Fruit fly (Drosophila melanogaster) whole organism, embryonic: Measurements from ENCODE around the gene CG17300.

Experiments
- Atf6 ChIP-seq: fragments of 200-800 bp; sonication (Bioruptor generic); IDR thresholded peaks from 2 replicates; pipeline ENCODE4 v1.3.6; 2022; ENCODE audit warnings: missing biosample characterization, missing genetic modification characterization
- B-H2 ChIP-seq: fragments of 200-800 bp; sonication (Bioruptor generic); optimal IDR thresholded peaks from 2 replicates; lab custom pipeline; 2018; ENCODE audit warnings: missing biosample characterization, mild to moderate bottlenecking, missing genetic modification characterization
- BtbVII ChIP-seq: fragments of 200-800 bp; sonication (Bioruptor generic); optimal IDR thresholded peaks from 3 replicates; lab custom pipeline; 2017; ENCODE audit warnings: missing biosample characterization, mild to moderate bottlenecking, missing genetic modification characterization
- CG10209 ChIP-seq: fragments of 200-800 bp; sonication (Bioruptor generic); optimal IDR thresholded peaks from 3 replicates; lab custom pipeline; 2017; ENCODE audit warnings: missing biosample characterization, mild to moderate bottlenecking, missing genetic modification characterization, missing genetic modification reagents
- CG12155 ChIP-seq: fragments of 200-800 bp; sonication (Bioruptor generic); optimal IDR thresholded peaks from 3 replicates; lab custom pipeline; 2016; ENCODE audit warnings: missing biosample characterization, missing genetic modification characterization
- CG12391 ChIP-seq: fragments of 200-800 bp; sonication (Bioruptor generic); optimal IDR thresholded peaks from 3 replicates; lab custom pipeline; 2018; ENCODE audit warnings: missing biosample characterization, mild to moderate bottlenecking, missing genetic modification characterization, moderate library complexity
- CG13775 ChIP-seq: fragments of 200-800 bp; sonication (Bioruptor generic); optimal IDR thresholded peaks from 3 replicates; lab custom pipeline; 2017; ENCODE audit warnings: missing biosample characterization, mild to moderate bottlenecking, missing genetic modification characterization
- CG13894 ChIP-seq: fragments of 200-800 bp; sonication (Bioruptor generic); optimal IDR thresholded peaks from 3 replicates; lab custom pipeline; 2018; ENCODE audit warnings: missing biosample characterization, mild to moderate bottlenecking, missing genetic modification characterization, moderate library complexity
- CG14667 ChIP-seq: fragments of 200-800 bp; sonication (Bioruptor generic); IDR thresholded peaks from 2 replicates; pipeline ENCODE4 v1.3.6; 2022; ENCODE audit warnings: missing biosample characterization, missing genetic modification characterization
- CG14710 ChIP-seq: fragments of 200-800 bp; sonication (Bioruptor generic); optimal IDR thresholded peaks from 3 replicates; lab custom pipeline; 2019; ENCODE audit warnings: missing biosample characterization, mild to moderate bottlenecking, missing genetic modification characterization, moderate library complexity
- CG15514 ChIP-seq: fragments of 200-800 bp; sonication (Bioruptor generic); optimal IDR thresholded peaks from 3 replicates; lab custom pipeline; 2017; ENCODE audit warnings: missing biosample characterization, missing genetic modification characterization, mild to moderate bottlenecking, moderate library complexity, missing genetic modification reagents
- CG18599 ChIP-seq: fragments of 200-800 bp; sonication (Bioruptor generic); optimal IDR thresholded peaks from 3 replicates; lab custom pipeline; 2017; ENCODE audit warnings: missing biosample characterization, missing genetic modification characterization, mild to moderate bottlenecking, moderate library complexity, missing genetic modification reagents
- CG34376 ChIP-seq: fragments of 200-800 bp; sonication (Bioruptor generic); optimal IDR thresholded peaks from 2 replicates; lab custom pipeline; 2018; ENCODE audit warnings: missing biosample characterization, mild to moderate bottlenecking, missing genetic modification characterization
- CG3847 ChIP-seq: fragments of 200-800 bp; sonication (Bioruptor generic); IDR thresholded peaks from 2 replicates; pipeline ENCODE4 v1.3.6; 2022; ENCODE audit warnings: missing biosample characterization, missing genetic modification characterization
- CG3995 ChIP-seq: fragments of 200-800 bp; sonication (Bioruptor generic); optimal IDR thresholded peaks from 3 replicates; lab custom pipeline; 2016; ENCODE audit warnings: missing biosample characterization, missing genetic modification characterization
- CG43689 ChIP-seq: fragments of 200-800 bp; sonication (Bioruptor generic); IDR thresholded peaks from 2 replicates; pipeline ENCODE4 v1.3.6; 2022; ENCODE audit warnings: missing biosample characterization, missing genetic modification characterization
- CG4820 ChIP-seq: fragments of 200-800 bp; sonication (Bioruptor generic); optimal IDR thresholded peaks from 3 replicates; lab custom pipeline; 2016; ENCODE audit warnings: missing biosample characterization, missing genetic modification characterization
- CG5953 ChIP-seq: fragments of 200-800 bp; sonication (Bioruptor generic); IDR thresholded peaks from 2 replicates; pipeline ENCODE4 v1.3.6; 2022; ENCODE audit warnings: missing biosample characterization, missing genetic modification characterization
- CG7963 ChIP-seq: fragments of 200-800 bp; sonication (Bioruptor generic); IDR thresholded peaks from 3 replicates; pipeline ENCODE4 v1.3.6; 2022; ENCODE audit warnings: missing biosample characterization, missing genetic modification characterization; ENCODE audit not compliant: partially characterized antibody
- CG7987 ChIP-seq: fragments of 200-800 bp; sonication (Bioruptor generic); optimal IDR thresholded peaks from 2 replicates; lab custom pipeline; 2018; ENCODE audit warnings: missing biosample characterization, mild to moderate bottlenecking, missing genetic modification characterization, moderate library complexity
- CG8290 ChIP-seq, 3 experiments: fragments of 200-800 bp; sonication (Bioruptor generic); optimal IDR thresholded peaks; 2 replicates each; lab custom pipeline; 2016 to 2019; ENCODE audit warnings: missing biosample characterization in 3 of 3, missing genetic modification characterization in 3 of 3, mild to moderate bottlenecking in 2 of 3, moderate library complexity in 1 of 3
- CG8359 ChIP-seq: fragments of 200-800 bp; sonication (Bioruptor generic); optimal IDR thresholded peaks from 2 replicates; lab custom pipeline; 2017; ENCODE audit warnings: missing biosample characterization, mild to moderate bottlenecking, missing genetic modification characterization, borderline replicate concordance
- CG9817 ChIP-seq: fragments of 200-800 bp; sonication (Bioruptor generic); optimal IDR thresholded peaks from 2 replicates; lab custom pipeline; 2018; ENCODE audit warnings: missing biosample characterization, mild to moderate bottlenecking, missing genetic modification characterization, moderate library complexity
- CG9876 ChIP-seq: fragments of 200-800 bp; sonication (Bioruptor generic); optimal IDR thresholded peaks from 2 replicates; lab custom pipeline; 2016; ENCODE audit warnings: missing biosample characterization, missing genetic modification characterization
- Deaf1 ChIP-seq: fragments of 200-800 bp; optimal IDR thresholded peaks from 3 replicates; lab custom pipeline; 2019; ENCODE audit warnings: missing biosample characterization, mild to moderate bottlenecking, missing genetic modification characterization, moderate library complexity
- Dll ChIP-seq: fragments of 200-800 bp; sonication (Bioruptor generic); IDR thresholded peaks from 4 replicates; pipeline ENCODE4 v1.3.6; 2022; ENCODE audit warnings: missing biosample characterization, missing genetic modification characterization; ENCODE audit not compliant: partially characterized antibody
- E2f1 ChIP-seq: fragments of 200-800 bp; sonication (Bioruptor generic); IDR thresholded peaks from 2 replicates; pipeline ENCODE4 v1.3.6; 2022; ENCODE audit warnings: missing biosample characterization, missing genetic modification characterization
- E2f2 ChIP-seq: fragments of 200-800 bp; sonication (Bioruptor generic); IDR thresholded peaks from 2 replicates; pipeline ENCODE4 v1.3.6; 2022; ENCODE audit warnings: missing biosample characterization, missing genetic modification characterization
- Ets97D ChIP-seq: fragments of 200-800 bp; sonication (Bioruptor generic); optimal IDR thresholded peaks from 3 replicates; lab custom pipeline; 2016; ENCODE audit warnings: missing biosample characterization, missing genetic modification characterization
- Hey ChIP-seq: fragments of 200-800 bp; sonication (Bioruptor generic); optimal IDR thresholded peaks from 3 replicates; lab custom pipeline; 2018; ENCODE audit warnings: missing biosample characterization, mild to moderate bottlenecking, missing genetic modification characterization
- Lpt ChIP-seq: fragments of >200 bp; optimal IDR thresholded peaks from 2 replicates; lab custom pipeline; 2018; ENCODE audit warnings: missing biosample characterization, missing genetic modification characterization
- MBD-R2 ChIP-seq: fragments of 200-800 bp; sonication (Bioruptor generic); IDR thresholded peaks from 2 replicates; pipeline ENCODE4 v1.3.6; 2022; ENCODE audit warnings: missing biosample characterization, missing genetic modification characterization
- MESR4 ChIP-seq: fragments of 200-800 bp; sonication (Bioruptor generic); optimal IDR thresholded peaks from 2 replicates; lab custom pipeline; 2018; ENCODE audit warnings: missing biosample characterization, mild to moderate bottlenecking, missing genetic modification characterization, moderate library complexity
- Mes4 ChIP-seq: fragments of 200-800 bp; sonication (Bioruptor generic); optimal IDR thresholded peaks from 2 replicates; lab custom pipeline; 2016; ENCODE audit warnings: missing biosample characterization, missing genetic modification characterization
- Nf-YB ChIP-seq: fragments of 200-800 bp; sonication (Bioruptor generic); optimal IDR thresholded peaks from 3 replicates; lab custom pipeline; 2019; ENCODE audit warnings: missing biosample characterization, mild to moderate bottlenecking, missing genetic modification characterization, moderate library complexity
- Optix ChIP-seq: fragments of 200-800 bp; sonication (Bioruptor generic); IDR thresholded peaks from 3 replicates; pipeline ENCODE4 v1.3.6; 2022; ENCODE audit warnings: missing biosample characterization, missing genetic modification characterization
- Sry-δ ChIP-seq: fragments of 200-800 bp; sonication (Bioruptor generic); optimal IDR thresholded peaks from 2 replicates; lab custom pipeline; 2016; ENCODE audit warnings: missing biosample characterization, missing genetic modification characterization
- YL-1 ChIP-seq: fragments of 200-800 bp; sonication (Bioruptor generic); optimal IDR thresholded peaks from 3 replicates; lab custom pipeline; 2017; ENCODE audit warnings: missing biosample characterization, mild to moderate bottlenecking, missing genetic modification characterization
- ac ChIP-seq: fragments of 200-800 bp; sonication (Bioruptor generic); optimal IDR thresholded peaks from 3 replicates; lab custom pipeline; 2017; ENCODE audit warnings: missing biosample characterization, mild to moderate bottlenecking, missing genetic modification characterization
- cato ChIP-seq: fragments of 200-800 bp; sonication (Bioruptor generic); optimal IDR thresholded peaks from 2 replicates; lab custom pipeline; 2016; ENCODE audit warnings: missing biosample characterization, missing genetic modification characterization, borderline replicate concordance
- dimm ChIP-seq: fragments of 200-800 bp; sonication (Bioruptor generic); IDR thresholded peaks from 2 replicates; pipeline ENCODE4 v1.3.6; 2022; ENCODE audit warnings: missing biosample characterization, missing genetic modification characterization
- dysf ChIP-seq: fragments of 200-800 bp; sonication (Bioruptor generic); IDR thresholded peaks from 3 replicates; pipeline ENCODE4 v1.3.6; 2022; ENCODE audit warnings: missing biosample characterization, missing genetic modification characterization
- fd64A ChIP-seq: fragments of 200-800 bp; sonication (Bioruptor generic); optimal IDR thresholded peaks from 3 replicates; lab custom pipeline; 2018; ENCODE audit warnings: missing biosample characterization, mild to moderate bottlenecking, missing genetic modification characterization
- gfzf ChIP-seq: fragments of 200-800 bp; sonication (Bioruptor generic); optimal IDR thresholded peaks from 2 replicates; lab custom pipeline; 2016; ENCODE audit warnings: missing biosample characterization, mild to moderate bottlenecking, missing genetic modification characterization, moderate library complexity
- nerfin-2 ChIP-seq: fragments of 200-800 bp; sonication (Bioruptor generic); IDR thresholded peaks from 2 replicates; pipeline ENCODE4 v1.3.6; 2022; ENCODE audit warnings: missing biosample characterization, missing genetic modification characterization; ENCODE audit not compliant: partially characterized antibody
- sd ChIP-seq: fragments of 200-800 bp; sonication (Bioruptor generic); optimal IDR thresholded peaks from 3 replicates; lab custom pipeline; 2018; ENCODE audit warnings: missing biosample characterization, mild to moderate bottlenecking, missing genetic modification characterization, moderate library complexity
- sens ChIP-seq: fragments of 200-800 bp; sonication (Bioruptor generic); peaks from one replicate; lab custom pipeline; 2016; ENCODE audit warnings: missing biosample characterization, missing genetic modification characterization
- tna ChIP-seq: fragments of 200-800 bp; sonication (Bioruptor generic); IDR thresholded peaks from 2 replicates; pipeline ENCODE4 v1.3.6; 2022; ENCODE audit warnings: missing biosample characterization, missing genetic modification characterization; ENCODE audit not compliant: partially characterized antibody
- usp ChIP-seq: fragments of >200 bp; optimal IDR thresholded peaks from 2 replicates; lab custom pipeline; 2017; ENCODE audit warnings: missing biosample characterization, missing genetic modification characterization
- wek ChIP-seq: fragments of 200-800 bp; sonication (Bioruptor generic); optimal IDR thresholded peaks from 3 replicates; lab custom pipeline; 2018; ENCODE audit warnings: missing biosample characterization, mild to moderate bottlenecking, missing genetic modification characterization, moderate library complexity
- wor ChIP-seq: fragments of 200-800 bp; sonication (Bioruptor generic); IDR thresholded peaks from 2 replicates; pipeline ENCODE4 v1.3.6; 2022; ENCODE audit warnings: missing biosample characterization, missing genetic modification characterization

The CG17300 gene

DNA sequence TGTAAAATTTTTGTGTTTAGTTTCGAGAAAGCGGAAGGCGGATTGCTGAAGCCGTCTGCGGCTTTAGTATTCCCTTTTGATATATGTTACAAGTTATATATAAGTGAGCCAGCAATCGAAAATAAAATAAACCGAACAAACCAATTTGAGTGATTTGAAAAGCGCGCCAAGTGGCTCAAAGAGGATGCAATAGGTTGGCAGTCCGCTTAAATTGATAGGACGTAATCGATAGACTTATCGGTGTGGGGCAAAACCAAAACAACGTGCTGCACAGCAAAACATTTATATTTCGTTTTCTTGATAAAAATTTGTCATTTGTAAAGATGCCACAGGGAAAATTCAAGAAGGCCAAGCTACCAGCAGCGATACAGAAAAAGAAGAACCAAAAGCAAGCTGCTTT lies 40.3 kb downstream of the CG17300 start, which contains the start of gene CG11279 (continued):
- TF ChIP-seq Deaf1 (tag; lab: Kevin White, UChicago) (no peak), CG15514 (peak; percentile 45), CG7987 (GFP tag; lab: Kevin White, UChicago) (no peak), CG3847 (GFP tag; lab: Robert Waterston, UW) (peak; percentile 58), CG18599 (GFP tag; lab: Kevin White, UChicago) (no peak), E2f1 (no peak), B-H2 (GFP tag; lab: Kevin White, UChicago) (no peak), dimm (GFP tag; lab: Robert Waterston, UW) (no peak), MESR4 (GFP tag; lab: Kevin White, UChicago) (peak; percentile 58), sd (tag; lab: Kevin White, UChicago) (no peak), Ets97D (peak; percentile 37), CG9817 (tag; lab: Kevin White, UChicago) (no peak), CG14710 (peak; percentile 28), Hey (no peak), wor (GFP tag; lab: Robert Waterston, UW) (no peak), fd64A (GFP tag; lab: Kevin White, UChicago) (no peak), cato (GFP tag; lab: Kevin White, UChicago) (no peak), CG7963 (GFP tag; lab: Robert Waterston, UW) (peak; percentile 78; the same call in 2 of the 3 replicates), BtbVII (GFP tag; lab: Kevin White, UChicago) (no peak), sens (GFP tag; lab: Kevin White, UChicago) (peak; percentile 55), MBD-R2 (peak; percentile 61; the same call in 1 of the 2 replicates), Lpt (GFP tag; lab: Kevin White, UChicago) (no peak), CG8359 (GFP tag; lab: Kevin White, UChicago) (no peak), Atf6 (GFP tag; lab: Robert Waterston, UW) (no peak), tna (peak; percentile 66), CG8290 (GFP tag; optimal IDR thresholded peaks at IDR 0.05; lab: Kevin White, UChicago) (no peak), CG8290 (tag; optimal IDR thresholded peaks at IDR 0.05; lab: Kevin White, UChicago) (peak in 1 of 2 experiments; percentile 15), CG4820 (GFP tag; lab: Kevin White, UChicago) (no peak), ac (GFP tag; lab: Kevin White, UChicago) (no peak), CG13894 (tag; lab: Kevin White, UChicago) (no peak), CG43689 (GFP tag; lab: Robert Waterston, UW) (no peak), Sry-δ (GFP tag; lab: Kevin White, UChicago) (peak; percentile 59), dysf (GFP tag; lab: Robert Waterston, UW) (no peak), CG34376 (GFP tag; lab: Kevin White, UChicago) (no peak), Nf-YB (no peak), YL-1 (GFP tag; lab: Kevin White, UChicago) (peak; percentile 67), Dll (GFP tag; lab: Robert Waterston, UW) (peak; percentile 79), CG5953 (GFP tag; lab: Robert Waterston, UW) (no peak), usp (GFP tag; lab: Kevin White, UChicago) (no peak), CG10209 (GFP tag; lab: Kevin White, UChicago) (no peak), CG3995 (GFP tag; lab: Kevin White, UChicago) (no peak), CG13775 (GFP tag; lab: Kevin White, UChicago) (no peak), CG9876 (GFP tag; lab: Kevin White, UChicago) (no peak), gfzf (peak; percentile 5), nerfin-2 (GFP tag; lab: Robert Waterston, UW) (peak; percentile 80), E2f2 (GFP tag; lab: Robert Waterston, UW) (peak; percentile 99), Optix (GFP tag; lab: Robert Waterston, UW) (no peak), CG12155 (GFP tag; lab: Kevin White, UChicago) (no peak), CG12391 (tag; lab: Kevin White, UChicago) (no peak), Mes4 (GFP tag; lab: Kevin White, UChicago) (no peak), CG14667 (GFP tag; lab: Robert Waterston, UW) (no peak), wek (GFP tag; lab: Kevin White, UChicago) (no peak)
